Fruit fly (Drosophila melanogaster): ENCODE data around the gene Pkd2.

Gene Pkd2

DNA sequence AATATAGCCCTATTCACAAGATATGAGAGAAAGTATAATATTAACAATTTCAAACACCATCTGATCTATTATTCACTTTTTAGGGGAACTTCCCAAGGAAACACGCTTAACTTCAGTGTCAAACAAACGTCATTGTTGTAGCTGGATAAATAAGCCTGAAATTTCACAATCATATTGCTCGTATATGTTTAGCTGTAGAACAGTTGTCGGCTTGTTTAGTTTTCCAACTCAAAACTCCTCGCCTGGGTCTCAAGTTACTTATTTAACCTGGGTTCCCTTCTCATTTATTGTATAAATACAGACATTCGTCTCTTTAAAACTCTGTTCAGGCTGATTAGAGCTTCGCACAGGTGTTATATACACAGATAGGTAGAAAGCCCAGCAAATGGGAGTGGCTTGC is 25.6 kb upstream of the Pkd2 start (continued):
- TF ChIP-seq stwl (tag; optimal IDR thresholded peaks at IDR 0.05) (no peak), sd (tag; optimal IDR thresholded peaks at IDR 0.05) (peak; percentile 3), sisA (GFP tag; IDR thresholded peaks at IDR 0.05) (no peak), Deaf1 (tag; optimal IDR thresholded peaks at IDR 0.05) (no peak), CG2199 (GFP tag; IDR thresholded peaks at IDR 0.05) (no peak), z (GFP tag; IDR thresholded peaks at IDR 0.05) (0 out of 3 replicates have a peak, but pooled peaks have one; percentile 21), luna (GFP tag; optimal IDR thresholded peaks at IDR 0.05) (no peak), Side (GFP tag; optimal IDR thresholded peaks at IDR 0.05) (peak; percentile 19), C15 (GFP tag; IDR thresholded peaks at IDR 0.05) (no peak), Rfx (GFP tag; IDR thresholded peaks at IDR 0.05) (peak; percentile 51; the same call in 1 of the 2 replicates), CG6854 (GFP tag; optimal IDR thresholded peaks at IDR 0.05) (peak; percentile 39), CG9817 (tag; optimal IDR thresholded peaks at IDR 0.05) (peak; percentile 19), Bdp1 (GFP tag; optimal IDR thresholded peaks at IDR 0.05) (no peak), CG32772 (GFP tag; IDR thresholded peaks at IDR 0.05) (no peak), cg (GFP tag; optimal IDR thresholded peaks at IDR 0.05) (no peak), dmrt99B (tag; optimal IDR thresholded peaks at IDR 0.05) (no peak), CG8478 (optimal IDR thresholded peaks at IDR 0.05) (no peak), CG11093 (GFP tag; IDR thresholded peaks at IDR 0.05) (no peak), CG14050 (GFP tag; IDR thresholded peaks at IDR 0.05) (no peak), Dbx (GFP tag; IDR thresholded peaks at IDR 0.05) (0 out of 3 replicates have a peak, but pooled peaks have one; percentile 34), CG11560 (tag; IDR thresholded peaks at IDR 0.05) (no peak), gem (tag; optimal IDR thresholded peaks at IDR 0.05) (peak; percentile 37), CG11723 (GFP tag; optimal IDR thresholded peaks at IDR 0.05) (no peak), CG7928 (GFP tag; optimal IDR thresholded peaks at IDR 0.05) (peak; percentile 27), repo (GFP tag; optimal IDR thresholded peaks at IDR 0.05) (no peak), CG12744 (GFP tag; optimal IDR thresholded peaks at IDR 0.05) (no peak), Gug (GFP tag; IDR thresholded peaks at IDR 0.05) (no peak), CG4424 (GFP tag; optimal IDR thresholded peaks at IDR 0.05) (no peak), Nf-YC (tag; optimal IDR thresholded peaks at IDR 0.05) (no peak), CG6175 (GFP tag; IDR thresholded peaks at IDR 0.05) (no peak), ttk (GFP tag; IDR thresholded peaks at IDR 0.05) (no peak), eyg (GFP tag; optimal IDR thresholded peaks at IDR 0.05) (no peak), Poxn (GFP tag; IDR thresholded peaks at IDR 0.05) (no peak), CkIIα-i1 (GFP tag; IDR thresholded peaks at IDR 0.05) (no peak), Dek (tag; optimal IDR thresholded peaks at IDR 0.05) (no peak), ATbp (GFP tag; optimal IDR thresholded peaks at IDR 0.05) (peak; percentile 61), cato (GFP tag; optimal IDR thresholded peaks at IDR 0.05; ENCODE audit: borderline replicate concordance) (no peak), slp2 (GFP tag; optimal IDR thresholded peaks at IDR 0.05) (no peak), Hr3 (GFP tag; optimal IDR thresholded peaks at IDR 0.05) (no peak), CG14860 (GFP tag; IDR thresholded peaks at IDR 0.05; ENCODE audit: partially characterized antibody) (no peak), CG6272 (GFP tag; IDR thresholded peaks at IDR 0.05) (no peak), scrt (GFP tag; optimal IDR thresholded peaks at IDR 0.05) (no peak), CG9215 (GFP tag; IDR thresholded peaks at IDR 0.05) (no peak), CG17568 (GFP tag; optimal IDR thresholded peaks at IDR 0.05) (peak; percentile 59), CG14667 (GFP tag; IDR thresholded peaks at IDR 0.05) (no peak), phol (tag; optimal IDR thresholded peaks at IDR 0.05) (no peak), pan (optimal IDR thresholded peaks at IDR 0.05) (no peak), pan (GFP tag; optimal IDR thresholded peaks at IDR 0.05 in 1 of 2, IDR thresholded peaks at IDR 0.05 in 1 of 2) (no peak), Kr (GFP tag; optimal IDR thresholded peaks at IDR 0.05) (no peak), CG17361 (GFP tag; IDR thresholded peaks at IDR 0.05) (no peak), bigmax (GFP tag; optimal IDR thresholded peaks at IDR 0.05) (no peak), Mes4 (GFP tag; optimal IDR thresholded peaks at IDR 0.05) (no peak), Ptx1 (GFP tag; IDR thresholded peaks at IDR 0.05) (no peak)

Data from whole organism, embryonic.